Fruit fly (Drosophila melanogaster): ENCODE results near the gene CG31673.

The CG31673 gene

dm6 chr2L:20780768-20781167, 48.6 kb upstream of the CG31673 start (continued):
- no peak for TF ChIP-seq E2f1 (GFP tag; IDR thresholded peaks at IDR 0.05)
- TF ChIP-seq da (GFP tag; optimal IDR thresholded peaks at IDR 0.05), result no peak
- TF ChIP-seq CG4707 (GFP tag; optimal IDR thresholded peaks at IDR 0.05), result peak; percentile 61
- no peak for TF ChIP-seq CG14860 (GFP tag; IDR thresholded peaks at IDR 0.05; ENCODE audit: partially characterized antibody)
- TF ChIP-seq zf30C (GFP tag; optimal IDR thresholded peaks at IDR 0.05), result no peak
- TF ChIP-seq Ets97D (GFP tag; optimal IDR thresholded peaks at IDR 0.05), result no peak
- TF ChIP-seq NC2α (GFP tag; optimal IDR thresholded peaks at IDR 0.05), result peak; percentile 43
- TF ChIP-seq vfl (GFP tag; optimal IDR thresholded peaks at IDR 0.05), result no peak
- TF ChIP-seq maf-S (GFP tag; optimal IDR thresholded peaks at IDR 0.05), result peak; percentile 50
- TF ChIP-seq salm (tag; optimal IDR thresholded peaks at IDR 0.05), result peak; percentile 51
- TF ChIP-seq ind (GFP tag; optimal IDR thresholded peaks at IDR 0.05), result peak; percentile 1
- TF ChIP-seq Lpt (GFP tag; optimal IDR thresholded peaks at IDR 0.05), result no peak
- no peak for TF ChIP-seq cad (GFP tag; optimal IDR thresholded peaks at IDR 0.05)
- TF ChIP-seq CG10543 (GFP tag; optimal IDR thresholded peaks at IDR 0.05), result peak; percentile 81
- TF ChIP-seq Dref (GFP tag; IDR thresholded peaks at IDR 0.05), result no peak
- TF ChIP-seq ERR (GFP tag; optimal IDR thresholded peaks at IDR 0.05), result no peak
- peak; percentile 2 for TF ChIP-seq pum (GFP tag; optimal IDR thresholded peaks at IDR 0.05)
- TF ChIP-seq Doc2 (GFP tag; IDR thresholded peaks at IDR 0.05), result no peak
- TF ChIP-seq CG3847 (GFP tag; IDR thresholded peaks at IDR 0.05), result no peak
- peak; percentile 86 for TF ChIP-seq schlank (tag; optimal IDR thresholded peaks at IDR 0.05)
- peak; percentile 51 for TF ChIP-seq Nf-YB (GFP tag; optimal IDR thresholded peaks at IDR 0.05)
- peak; percentile 52; the same call in 1 of the 2 replicates for TF ChIP-seq CG1024 (GFP tag; IDR thresholded peaks at IDR 0.05)
- TF ChIP-seq ab (GFP tag; optimal IDR thresholded peaks at IDR 0.05), result no peak
- peak; percentile 51 for TF ChIP-seq CG17912 (GFP tag; optimal IDR thresholded peaks at IDR 0.05)
- TF ChIP-seq CG16863 (GFP tag; optimal IDR thresholded peaks at IDR 0.05), result peak; percentile 42
- peak; percentile 59 for TF ChIP-seq CG8359 (GFP tag; optimal IDR thresholded peaks at IDR 0.05; ENCODE audit: borderline replicate concordance)
- peak; percentile 69; the same call in 2 of the 3 replicates for TF ChIP-seq ken (GFP tag; IDR thresholded peaks at IDR 0.05)
- no peak for TF ChIP-seq CG31224 (GFP tag; IDR thresholded peaks at IDR 0.05)
- TF ChIP-seq yki (optimal IDR thresholded peaks at IDR 0.05), result no peak
- TF ChIP-seq trem (tag; optimal IDR thresholded peaks at IDR 0.05), result no peak
- no peak for TF ChIP-seq inv (GFP tag; IDR thresholded peaks at IDR 0.05; ENCODE audit: partially characterized antibody)
- peak; percentile 51 for TF ChIP-seq CG12219 (GFP tag; optimal IDR thresholded peaks at IDR 0.05)

dm6 chr2L:20783044-20783443, 46.4 kb upstream of the CG31673 start:
- TF ChIP-seq ham (GFP tag; IDR thresholded peaks at IDR 0.05), result no peak
- no peak for TF ChIP-seq NFAT (GFP tag; IDR thresholded peaks at IDR 0.05)
- no peak for TF ChIP-seq CG6813 (GFP tag; optimal IDR thresholded peaks at IDR 0.05)
- no peak for TF ChIP-seq CG7839 (tag; optimal IDR thresholded peaks at IDR 0.05)
- 0 out of 2 replicates have a peak, but pooled peaks have one; percentile 27 for TF ChIP-seq ara (GFP tag; IDR thresholded peaks at IDR 0.05)
- TF ChIP-seq HHEX (GFP tag; optimal IDR thresholded peaks at IDR 0.05), result no peak
- TF ChIP-seq zen (tag; optimal IDR thresholded peaks at IDR 0.05), result peak; percentile 40
- TF ChIP-seq caup (GFP tag; optimal IDR thresholded peaks at IDR 0.05; ENCODE audit: severe bottlenecking), result no peak
- no peak for TF ChIP-seq ken (GFP tag; IDR thresholded peaks at IDR 0.05)
- peak; percentile 68; the same call in 1 of the 3 replicates for TF ChIP-seq z (GFP tag; IDR thresholded peaks at IDR 0.05)
- peak; percentile 44 for TF ChIP-seq HLHmδ (GFP tag; optimal IDR thresholded peaks at IDR 0.05)
- no peak for TF ChIP-seq Spps (tag; optimal IDR thresholded peaks at IDR 0.05)
- peak; percentile 97 for TF ChIP-seq CG10321 (GFP tag; IDR thresholded peaks at IDR 0.05)
- TF ChIP-seq Meics (GFP tag; optimal IDR thresholded peaks at IDR 0.05), result no peak
- peak; percentile 35; the same call in 1 of the 3 replicates for TF ChIP-seq CG34422 (GFP tag; IDR thresholded peaks at IDR 0.05)
- TF ChIP-seq CG4360 (GFP tag; IDR thresholded peaks at IDR 0.05), result peak; percentile 98
- TF ChIP-seq exex (tag; optimal IDR thresholded peaks at IDR 0.05), result peak; percentile 59
- TF ChIP-seq CG31224 (GFP tag; IDR thresholded peaks at IDR 0.05), result no peak
- no peak for TF ChIP-seq Rfx (GFP tag; IDR thresholded peaks at IDR 0.05)
- TF ChIP-seq cad (GFP tag; optimal IDR thresholded peaks at IDR 0.05), result peak; percentile 33
- TF ChIP-seq CG4424 (GFP tag; optimal IDR thresholded peaks at IDR 0.05), result no peak
- TF ChIP-seq zfh1 (GFP tag; IDR thresholded peaks at IDR 0.05), result 0 out of 3 replicates have a peak, but pooled peaks have one; percentile 33
- peak; percentile 68 for TF ChIP-seq CG10959 (GFP tag; IDR thresholded peaks at IDR 0.05)
- no peak for TF ChIP-seq org-1 (GFP tag; optimal IDR thresholded peaks at IDR 0.05)

Measured in whole organism, embryonic.